Worm (Caenorhabditis elegans): Measurements from ENCODE around the gene srx-74.

Gene srx-74

ce11 chrV:4653871-4654605 is 8.3 kb downstream of the srx-74 start, which contains the start of the genes col-139 and F41F3.1:
Gene col-139, minus strand, starts transcription at chrV:4653971.
Gene F41F3.1, plus strand, starts transcription at chrV:4654555.
- no peak for TF ChIP-seq ceh-36 (tag; optimal IDR thresholded peaks at IDR 0.05)

- no peak for TF ChIP-seq sea-1 (GFP tag; conservative IDR thresholded peaks at IDR 0.05)
- TF ChIP-seq ceh-13 (GFP tag; optimal IDR thresholded peaks at IDR 0.05) = no peak
- TF ChIP-seq flt-1 (GFP tag; IDR thresholded peaks at IDR 0.05) = no peak
- TF ChIP-seq hmbx-1 (tag; optimal IDR thresholded peaks at IDR 0.05) = no peak
- no peak for TF ChIP-seq tbx-11 (GFP tag; IDR thresholded peaks at IDR 0.05)
- TF ChIP-seq F13C5.2 (tag; optimal IDR thresholded peaks at IDR 0.05) = no peak
- no peak for TF ChIP-seq ets-7 (tag; optimal IDR thresholded peaks at IDR 0.05)
- TF ChIP-seq hmg-4 (GFP tag; optimal IDR thresholded peaks at IDR 0.05) = no peak
- no peak for TF ChIP-seq ama-1 (optimal IDR thresholded peaks at IDR 0.05)
- TF ChIP-seq aly-1 (tag; optimal IDR thresholded peaks at IDR 0.05) = no peak
Measured at ce11 chrV:4653093-4653492, 9.2 kb downstream of the srx-74 start.

- TF ChIP-seq tra-4 (tag; optimal IDR thresholded peaks at IDR 0.05) = no peak
- TF ChIP-seq aly-1 (tag; optimal IDR thresholded peaks at IDR 0.05) = no peak
- no peak for TF ChIP-seq F13C5.2 (tag; optimal IDR thresholded peaks at IDR 0.05)
- no peak for TF ChIP-seq scrt-1 (GFP tag; IDR thresholded peaks at IDR 0.05)
- TF ChIP-seq hmg-4 (GFP tag; optimal IDR thresholded peaks at IDR 0.05) = no peak
Measured at ce11 chrV:4651480-4651879, 10.8 kb downstream of the srx-74 start.

- TF ChIP-seq scrt-1 (GFP tag; IDR thresholded peaks at IDR 0.05) (no peak), ama-1 (optimal IDR thresholded peaks at IDR 0.05) (no peak), ceh-36 (tag; optimal IDR thresholded peaks at IDR 0.05) (no peak), flt-1 (GFP tag; IDR thresholded peaks at IDR 0.05) (no peak), tbx-37 (GFP tag; conservative IDR thresholded peaks at IDR 0.05) (no peak), tra-4 (tag; optimal IDR thresholded peaks at IDR 0.05) (no peak), B0310.2 (tag; optimal IDR thresholded peaks at IDR 0.05) (no peak), ceh-13 (GFP tag; optimal IDR thresholded peaks at IDR 0.05) (no peak), tbx-11 (GFP tag; IDR thresholded peaks at IDR 0.05) (no peak), sea-1 (GFP tag; conservative IDR thresholded peaks at IDR 0.05) (no peak), hmg-4 (GFP tag; optimal IDR thresholded peaks at IDR 0.05) (no peak), aly-1 (tag; optimal IDR thresholded peaks at IDR 0.05) (no peak), hmbx-1 (tag; optimal IDR thresholded peaks at IDR 0.05) (no peak), pes-1 (GFP tag; IDR thresholded peaks at IDR 0.05) (no peak), hnd-1 (tag; optimal IDR thresholded peaks at IDR 0.05) (no peak), F13C5.2 (tag; optimal IDR thresholded peaks at IDR 0.05) (no peak)
Measured at ce11 chrV:4649649-4650384, 12.5 kb downstream of the srx-74 start.

- no peak for TF ChIP-seq B0310.2 (tag; optimal IDR thresholded peaks at IDR 0.05)
- TF ChIP-seq tbx-37 (GFP tag; conservative IDR thresholded peaks at IDR 0.05) = no peak
- TF ChIP-seq ceh-36 (tag; optimal IDR thresholded peaks at IDR 0.05) = no peak
- no peak for TF ChIP-seq sea-1 (GFP tag; conservative IDR thresholded peaks at IDR 0.05)
- no peak for TF ChIP-seq scrt-1 (GFP tag; IDR thresholded peaks at IDR 0.05)
- TF ChIP-seq pes-1 (GFP tag; IDR thresholded peaks at IDR 0.05) = no peak
- TF ChIP-seq ets-7 (tag; optimal IDR thresholded peaks at IDR 0.05) = no peak
- no peak for TF ChIP-seq flt-1 (GFP tag; IDR thresholded peaks at IDR 0.05)
- no peak for TF ChIP-seq tra-4 (tag; optimal IDR thresholded peaks at IDR 0.05)
Measured at ce11 chrV:4648527-4648926, 13.8 kb downstream of the srx-74 start, which contains the start of gene F41F3.8. Gene F41F3.8, plus strand, starts transcription at chrV:4648827.

ce11 chrV:4647857-4648256 is 14.4 kb downstream of the srx-74 start, which contains the start of gene F41F3.3:
Gene F41F3.3, minus strand, starts transcription at chrV:4648239.
- no peak for TF ChIP-seq ceh-36 (tag; optimal IDR thresholded peaks at IDR 0.05)
- TF ChIP-seq scrt-1 (GFP tag; IDR thresholded peaks at IDR 0.05) = peak; percentile 76
- peak; percentile 47 for TF ChIP-seq aly-1 (tag; optimal IDR thresholded peaks at IDR 0.05)
- TF ChIP-seq hmg-4 (GFP tag; optimal IDR thresholded peaks at IDR 0.05) = peak; percentile 33

ce11 chrV:4647279-4647819 is 15.0 kb downstream of the srx-74 start:
- TF ChIP-seq hmbx-1 (tag; optimal IDR thresholded peaks at IDR 0.05) = no peak
- no peak for TF ChIP-seq flt-1 (GFP tag; IDR thresholded peaks at IDR 0.05)
- TF ChIP-seq tra-4 (tag; optimal IDR thresholded peaks at IDR 0.05) = no peak
- no peak for TF ChIP-seq F13C5.2 (tag; optimal IDR thresholded peaks at IDR 0.05)
- no peak for TF ChIP-seq tbx-11 (GFP tag; IDR thresholded peaks at IDR 0.05)
- no peak for TF ChIP-seq hmg-4 (GFP tag; optimal IDR thresholded peaks at IDR 0.05)
- no peak for TF ChIP-seq tbx-37 (GFP tag; conservative IDR thresholded peaks at IDR 0.05)
- no peak for TF ChIP-seq B0310.2 (tag; optimal IDR thresholded peaks at IDR 0.05)
- TF ChIP-seq scrt-1 (GFP tag; IDR thresholded peaks at IDR 0.05) = no peak
- no peak for TF ChIP-seq ets-7 (tag; optimal IDR thresholded peaks at IDR 0.05)
- no peak for TF ChIP-seq ceh-36 (tag; optimal IDR thresholded peaks at IDR 0.05)
- TF ChIP-seq ceh-13 (GFP tag; optimal IDR thresholded peaks at IDR 0.05) = no peak
- no peak for TF ChIP-seq aly-1 (tag; optimal IDR thresholded peaks at IDR 0.05)
- TF ChIP-seq sea-1 (GFP tag; conservative IDR thresholded peaks at IDR 0.05) = no peak

- no peak for TF ChIP-seq tra-4 (tag; optimal IDR thresholded peaks at IDR 0.05)
- TF ChIP-seq aly-1 (tag; optimal IDR thresholded peaks at IDR 0.05) = no peak
- TF ChIP-seq ets-7 (tag; optimal IDR thresholded peaks at IDR 0.05) = no peak
- no peak for TF ChIP-seq pes-1 (GFP tag; IDR thresholded peaks at IDR 0.05)
- no peak for TF ChIP-seq ceh-36 (tag; optimal IDR thresholded peaks at IDR 0.05)
- TF ChIP-seq sea-1 (GFP tag; conservative IDR thresholded peaks at IDR 0.05) = no peak
- TF ChIP-seq F13C5.2 (tag; optimal IDR thresholded peaks at IDR 0.05) = no peak
- no peak for TF ChIP-seq ceh-13 (GFP tag; optimal IDR thresholded peaks at IDR 0.05)
- no peak for TF ChIP-seq flt-1 (GFP tag; IDR thresholded peaks at IDR 0.05)
- no peak for TF ChIP-seq ama-1 (optimal IDR thresholded peaks at IDR 0.05)
- TF ChIP-seq scrt-1 (GFP tag; IDR thresholded peaks at IDR 0.05) = no peak
- no peak for TF ChIP-seq hmg-4 (GFP tag; optimal IDR thresholded peaks at IDR 0.05)
- no peak for TF ChIP-seq hmbx-1 (tag; optimal IDR thresholded peaks at IDR 0.05)
- no peak for TF ChIP-seq B0310.2 (tag; optimal IDR thresholded peaks at IDR 0.05)
- TF ChIP-seq hnd-1 (tag; optimal IDR thresholded peaks at IDR 0.05) = no peak
- no peak for TF ChIP-seq tbx-11 (GFP tag; IDR thresholded peaks at IDR 0.05)
- no peak for TF ChIP-seq tbx-37 (GFP tag; conservative IDR thresholded peaks at IDR 0.05)
Measured at ce11 chrV:4642691-4643090, 19.6 kb downstream of the srx-74 start, which contains the start of gene soc-1. Gene soc-1, plus strand, starts transcription at chrV:4642952.
